Fruit fly (Drosophila melanogaster) whole organism, wandering third instar larva: ENCODE measurements around the gene CG31760.

Experiments used
- CG32264 ChIP-seq: fragments of 200-800 bp; sonication (Bioruptor generic); optimal IDR thresholded peaks from 2 replicates; lab custom pipeline; 2016; ENCODE audit warnings: missing biosample characterization, missing genetic modification characterization
- CG9705 ChIP-seq: fragments of 200-800 bp; sonication (Bioruptor generic); optimal IDR thresholded peaks from 2 replicates; lab custom pipeline; 2018; ENCODE audit warnings: missing biosample characterization, mild to moderate bottlenecking, missing genetic modification characterization
- CrebA ChIP-seq: fragments of 200-800 bp; sonication (Bioruptor generic); optimal IDR thresholded peaks from 2 replicates; lab custom pipeline; 2016; ENCODE audit warnings: missing biosample characterization, mild to moderate bottlenecking, missing genetic modification characterization, borderline replicate concordance
- dmrt93B ChIP-seq: fragments of 200-800 bp; sonication (Bioruptor generic); optimal IDR thresholded peaks from 2 replicates; lab custom pipeline; 2018; ENCODE audit warnings: missing biosample characterization, mild to moderate bottlenecking, missing genetic modification characterization
- foxo ChIP-seq, 2 experiments: fragments of 200-800 bp; sonication (Bioruptor generic); optimal IDR thresholded peaks; 2 replicates in 1 of 2; 3 replicates in 1 of 2; lab custom pipeline; 2016 to 2017; ENCODE audit warnings: missing biosample characterization in 2 of 2, missing genetic modification characterization in 2 of 2
- fru ChIP-seq: fragments of 200-800 bp; sonication (Bioruptor generic); optimal IDR thresholded peaks from 3 replicates; lab custom pipeline; 2016; ENCODE audit warnings: missing biosample characterization, mild to moderate bottlenecking, missing genetic modification characterization
- h ChIP-seq: fragments of 200-800 bp; sonication (Bioruptor generic); optimal IDR thresholded peaks from 3 replicates; lab custom pipeline; 2016; ENCODE audit warnings: missing biosample characterization, mild to moderate bottlenecking, missing genetic modification characterization
- jim ChIP-seq: fragments of 175-275, 200-325 bp; sonication (Bioruptor generic); optimal IDR thresholded peaks from 2 replicates; lab custom pipeline; 2016; ENCODE audit warnings: missing biosample characterization, mild to moderate bottlenecking, missing genetic modification characterization
- pan ChIP-seq: fragments of >200 bp; optimal IDR thresholded peaks from 2 replicates; lab custom pipeline; 2017
- psq ChIP-seq: fragments of 200-800 bp; sonication (Bioruptor generic); optimal IDR thresholded peaks from 3 replicates; lab custom pipeline; 2017; ENCODE audit warnings: missing biosample characterization, mild to moderate bottlenecking, missing genetic modification characterization, moderate library complexity

DNA sequence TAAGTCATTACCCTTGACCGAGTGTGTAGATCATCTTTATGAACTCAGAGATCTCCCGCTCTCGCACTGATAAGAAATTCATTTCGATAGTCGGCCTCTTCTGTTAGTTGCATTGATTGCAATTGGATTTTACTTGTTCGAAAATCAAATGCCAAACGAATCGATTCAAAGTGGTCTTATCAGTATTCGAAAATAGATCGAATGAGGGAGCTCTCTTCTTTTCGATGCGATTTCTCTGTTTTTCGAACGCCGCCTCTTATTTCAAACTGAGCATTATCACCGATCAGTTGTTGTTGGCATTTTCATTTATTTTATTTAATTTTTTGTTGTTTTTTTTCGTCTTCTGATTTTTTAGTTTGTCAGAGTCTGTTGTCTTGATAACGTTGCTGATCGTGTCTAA, 58.4 kb downstream of the CG31760 start:
- TF ChIP-seq fru: no peak
- TF ChIP-seq psq (GFP tag; lab: Kevin White, UChicago): no peak
- TF ChIP-seq CG9705 (GFP tag; lab: Kevin White, UChicago): no peak
- TF ChIP-seq pan (lab: Kevin White, UChicago): no peak
- TF ChIP-seq dmrt93B (GFP tag; lab: Kevin White, UChicago): no peak
- no peak for TF ChIP-seq CrebA
- TF ChIP-seq CG32264 (GFP tag; lab: Kevin White, UChicago): no peak
- no peak for TF ChIP-seq h
- no peak for TF ChIP-seq foxo (GFP tag; optimal IDR thresholded peaks at IDR 0.05; lab: Kevin White, UChicago)
- TF ChIP-seq jim (GFP tag; lab: Kevin White, UChicago): no peak
